Fruit fly (Drosophila melanogaster) whole organism, adult: Measurements from ENCODE around the gene PIG-K.
A peak's percentile ranks its signal among the peaks of the same experiment; 100 is the strongest.

Experiments used
- CG11617 ChIP-seq: fragments of 200-800 bp; sonication (Bioruptor generic); optimal IDR thresholded peaks from 2 replicates; lab custom pipeline; 2017; ENCODE audit warnings: mild to moderate bottlenecking, missing biosample characterization, missing genetic modification reagents, missing genetic modification characterization
- CG12768 ChIP-seq: fragments of 200-800 bp; sonication (Bioruptor generic); optimal IDR thresholded peaks from 2 replicates; lab custom pipeline; 2017; ENCODE audit warnings: missing biosample characterization, missing genetic modification characterization, mild to moderate bottlenecking, moderate library complexity, missing genetic modification reagents
- CG14711 ChIP-seq: fragments of 200-800 bp; sonication (Bioruptor generic); optimal IDR thresholded peaks from 2 replicates; lab custom pipeline; 2018; ENCODE audit warnings: missing biosample characterization, mild to moderate bottlenecking, missing genetic modification characterization, moderate library complexity
- CG1620 ChIP-seq: fragments of 200-800 bp; sonication (Bioruptor generic); optimal IDR thresholded peaks from 2 replicates; lab custom pipeline; 2016; ENCODE audit warnings: missing biosample characterization, missing genetic modification characterization
- CG33017 ChIP-seq: fragments of 200-800 bp; sonication (Bioruptor generic); optimal IDR thresholded peaks from 2 replicates; lab custom pipeline; 2018; ENCODE audit warnings: missing biosample characterization, mild to moderate bottlenecking, missing genetic modification characterization, moderate library complexity
- CG5204 ChIP-seq: fragments of 200-800 bp; sonication (Bioruptor generic); optimal IDR thresholded peaks from 2 replicates; lab custom pipeline; 2016; ENCODE audit warnings: missing biosample characterization, missing genetic modification characterization
- CG7045 ChIP-seq: fragments of 200-800 bp; sonication (Bioruptor generic); optimal IDR thresholded peaks from 2 replicates; lab custom pipeline; 2017; ENCODE audit warnings: missing biosample characterization, mild to moderate bottlenecking, missing genetic modification characterization
- CG7101 ChIP-seq: fragments of 200-800 bp; sonication (Bioruptor generic); optimal IDR thresholded peaks from 2 replicates; lab custom pipeline; 2018; ENCODE audit warnings: missing biosample characterization, mild to moderate bottlenecking, missing genetic modification characterization, moderate library complexity
- Clk ChIP-seq: fragments of 200-800 bp; sonication (Bioruptor generic); optimal IDR thresholded peaks from 2 replicates; lab custom pipeline; 2017; ENCODE audit warnings: missing biosample characterization, missing genetic modification characterization
- Crg-1 ChIP-seq: fragments of 200-800 bp; sonication (Bioruptor generic); optimal IDR thresholded peaks from 2 replicates; lab custom pipeline; 2016; ENCODE audit warnings: missing biosample characterization, missing genetic modification characterization
- Hr96 ChIP-seq: fragments of 200-800 bp; sonication (Bioruptor generic); optimal IDR thresholded peaks from 2 replicates; lab custom pipeline; 2016; ENCODE audit warnings: missing biosample characterization, missing genetic modification characterization
- Mnt ChIP-seq: fragments of 200-800 bp; sonication (Bioruptor generic); optimal IDR thresholded peaks from 2 replicates; lab custom pipeline; 2016; ENCODE audit warnings: missing biosample characterization, mild to moderate bottlenecking, missing genetic modification characterization
- bab1 ChIP-seq: fragments of 200-800 bp; sonication (Bioruptor generic); optimal IDR thresholded peaks from 3 replicates; lab custom pipeline; 2019; ENCODE audit warnings: missing biosample characterization, mild to moderate bottlenecking, missing genetic modification characterization, moderate library complexity
- cic ChIP-seq: fragments of 200-800 bp; sonication (Bioruptor generic); optimal IDR thresholded peaks from 2 replicates; lab custom pipeline; 2017; ENCODE audit warnings: missing biosample characterization, mild to moderate bottlenecking, missing genetic modification characterization, moderate library complexity
- cnc ChIP-seq, 2 experiments: fragments of >200 bp; optimal IDR thresholded peaks; 2 replicates each; lab custom pipeline; 2017
- kay ChIP-seq: fragments of 200-800 bp; sonication (Bioruptor generic); peaks from one replicate; lab custom pipeline; 2016; ENCODE audit warnings: missing biosample characterization, missing genetic modification characterization, borderline replicate concordance
- ovo ChIP-seq: fragments of 200-800 bp; sonication (Bioruptor generic); optimal IDR thresholded peaks from 2 replicates; lab custom pipeline; 2016; ENCODE audit warnings: missing biosample characterization, missing genetic modification characterization
- pad ChIP-seq: fragments of 200-800 bp; sonication (Bioruptor generic); optimal IDR thresholded peaks from 3 replicates; lab custom pipeline; 2017; ENCODE audit warnings: missing biosample characterization, missing genetic modification characterization, mild to moderate bottlenecking, moderate library complexity, missing genetic modification reagents
- tj ChIP-seq: fragments of 200-800 bp; sonication (Bioruptor generic); optimal IDR thresholded peaks from 3 replicates; lab custom pipeline; 2017; ENCODE audit warnings: missing biosample characterization, mild to moderate bottlenecking, missing genetic modification characterization, moderate library complexity
- toe ChIP-seq: fragments of 200-800 bp; sonication (Bioruptor generic); optimal IDR thresholded peaks from 2 replicates; lab custom pipeline; 2016; ENCODE audit warnings: missing biosample characterization, missing genetic modification characterization

PIG-K gene

dm6 chrX:2012121-2012452, 2.9 kb upstream of the PIG-K start:
- peak; percentile 10 for TF ChIP-seq tj (GFP tag; lab: Kevin White, UChicago)
- TF ChIP-seq ovo (GFP tag; lab: Kevin White, UChicago) = no peak
- no peak for TF ChIP-seq CG7101
- peak; percentile 71 for TF ChIP-seq Hr96
- TF ChIP-seq toe (GFP tag; lab: Kevin White, UChicago) = no peak
- no peak for TF ChIP-seq Crg-1 (GFP tag; lab: Kevin White, UChicago)

dm6 chrX:2011288-2012120, 2.3 kb upstream of the PIG-K start:
- TF ChIP-seq ovo (GFP tag; lab: Kevin White, UChicago) (no peak), cnc (optimal IDR thresholded peaks at IDR 0.05; lab: Kevin White, UChicago) (no peak), cic (GFP tag; lab: Kevin White, UChicago) (no peak), CG12768 (no peak), CG7045 (no peak), Crg-1 (GFP tag; lab: Kevin White, UChicago) (peak; percentile 5), Clk (GFP tag; lab: Kevin White, UChicago) (no peak), CG33017 (tag; lab: Kevin White, UChicago) (no peak), CG5204 (no peak), kay (GFP tag; lab: Kevin White, UChicago) (no peak), pad (no peak), CG1620 (peak; percentile 2), toe (GFP tag; lab: Kevin White, UChicago) (no peak), tj (GFP tag; lab: Kevin White, UChicago) (no peak), CG14711 (peak; percentile 46), bab1 (no peak), Hr96 (no peak), CG7101 (no peak), CG11617 (peak; percentile 10), Mnt (no peak)

- peak; percentile 92 for TF ChIP-seq tj (GFP tag; lab: Kevin White, UChicago)
- peak; percentile 22 for TF ChIP-seq bab1
- TF ChIP-seq Hr96 = peak; percentile 24
- TF ChIP-seq Clk (GFP tag; lab: Kevin White, UChicago) = no peak
- peak; percentile 36 for TF ChIP-seq CG11617
- TF ChIP-seq toe (GFP tag; lab: Kevin White, UChicago) = no peak
- peak; percentile 30 for TF ChIP-seq Mnt
- peak; percentile 44 to 84 for TF ChIP-seq cnc (optimal IDR thresholded peaks at IDR 0.05; lab: Kevin White, UChicago)
- no peak for TF ChIP-seq CG7101
- TF ChIP-seq CG7045 = no peak
- peak; percentile 27 for TF ChIP-seq pad
Measured at dm6 chrX:2010010-2010873, 1.1 kb upstream of the PIG-K start, which contains the start of gene east. Gene east (plus strand): TSS chrX:2010860.

- no peak for TF ChIP-seq cic (GFP tag; lab: Kevin White, UChicago)
- peak; percentile 81 for TF ChIP-seq CG5204
- no peak for TF ChIP-seq cnc (optimal IDR thresholded peaks at IDR 0.05; lab: Kevin White, UChicago)
- TF ChIP-seq toe (GFP tag; lab: Kevin White, UChicago) = peak; percentile 75
- peak; percentile 74 for TF ChIP-seq Hr96
- TF ChIP-seq Mnt = peak; percentile 26
- peak; percentile 65 for TF ChIP-seq CG7101
- no peak for TF ChIP-seq Crg-1 (GFP tag; lab: Kevin White, UChicago)
- peak; percentile 55 for TF ChIP-seq CG12768
- no peak for TF ChIP-seq tj (GFP tag; lab: Kevin White, UChicago)
- peak; percentile 52 for TF ChIP-seq ovo (GFP tag; lab: Kevin White, UChicago)
- TF ChIP-seq CG11617 = peak; percentile 82
- peak; percentile 58 for TF ChIP-seq CG14711
- no peak for TF ChIP-seq kay (GFP tag; lab: Kevin White, UChicago)
- peak; percentile 49 for TF ChIP-seq pad
- TF ChIP-seq Clk (GFP tag; lab: Kevin White, UChicago) = no peak
- TF ChIP-seq CG33017 (tag; lab: Kevin White, UChicago) = peak; percentile 14
- peak; percentile 20 for TF ChIP-seq CG7045
- TF ChIP-seq CG1620 = peak; percentile 71
- TF ChIP-seq bab1 = peak; percentile 53
Measured at dm6 chrX:2009453-2010009, 367 bp upstream of the PIG-K start.

dm6 chrX:2005840-2006239, 3.3 kb downstream of the PIG-K start:
- TF ChIP-seq CG1620 (peak; percentile 36), bab1 (peak; percentile 70), CG11617 (peak; percentile 30), CG7101 (peak; percentile 37), Hr96 (peak; percentile 76), Mnt (peak; percentile 34), Crg-1 (GFP tag; lab: Kevin White, UChicago) (no peak), cic (GFP tag; lab: Kevin White, UChicago) (no peak), kay (GFP tag; lab: Kevin White, UChicago) (no peak), pad (peak; percentile 15)

dm6 chrX:2004114-2004513, 5.0 kb downstream of the PIG-K start:
- TF ChIP-seq CG12768 = no peak
- TF ChIP-seq CG7045 = no peak
- TF ChIP-seq Crg-1 (GFP tag; lab: Kevin White, UChicago) = no peak
- no peak for TF ChIP-seq kay (GFP tag; lab: Kevin White, UChicago)
- no peak for TF ChIP-seq toe (GFP tag; lab: Kevin White, UChicago)
- no peak for TF ChIP-seq tj (GFP tag; lab: Kevin White, UChicago)
- no peak for TF ChIP-seq ovo (GFP tag; lab: Kevin White, UChicago)
- TF ChIP-seq pad = no peak
- no peak for TF ChIP-seq CG33017 (tag; lab: Kevin White, UChicago)
- no peak for TF ChIP-seq CG1620
- no peak for TF ChIP-seq bab1
